Worm (Caenorhabditis elegans) whole organism, L3 larva: ENCODE results near the gene C06E4.2.

Experiments used
- nhr-23 ChIP-seq: fragments of 150-350 bp; optimal IDR thresholded peaks from 2 replicates; lab custom pipeline; 2014; ENCODE audit warnings: missing biosample characterization, missing genetic modification reagents, missing genetic modification characterization
- nhr-76 ChIP-seq: fragments of 150-350 bp; sonication (generic microtip); optimal IDR thresholded peaks from 5 replicates; lab custom pipeline; 2014; ENCODE audit warnings: missing biosample characterization, missing genetic modification characterization
- zag-1 ChIP-seq: fragments of 150-350 bp; optimal IDR thresholded peaks from 2 replicates; lab custom pipeline; 2014; ENCODE audit warnings: missing biosample characterization, missing genetic modification characterization
- ztf-11 ChIP-seq: fragments of 150-350 bp; optimal IDR thresholded peaks from 2 replicates; lab custom pipeline; 2014; ENCODE audit warnings: missing biosample characterization, missing genetic modification characterization

DNA sequence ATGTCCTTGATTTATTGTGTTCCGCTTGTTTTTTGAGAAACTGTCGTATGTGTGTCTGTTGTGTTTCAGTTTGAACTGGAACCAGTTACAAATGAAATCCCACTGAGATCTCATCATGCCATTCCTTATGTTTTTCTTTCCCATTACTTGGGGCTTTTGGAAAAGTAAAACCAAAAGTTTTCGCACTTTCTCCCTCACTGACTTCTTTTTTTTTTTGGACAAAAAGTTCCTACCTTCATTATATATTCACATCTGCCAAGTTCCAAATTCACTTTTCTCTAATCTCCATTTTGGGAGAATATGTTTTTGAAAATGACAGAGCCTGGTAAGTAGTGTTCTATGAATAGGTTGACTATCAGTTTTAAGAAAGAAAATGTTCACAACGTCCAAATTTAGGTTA is at the start of gene C06E4.2:
- TF ChIP-seq ztf-11 (tag; lab: Kevin White, UChicago) (no peak), nhr-76 (tag; lab: Kevin White, UChicago) (no peak), nhr-23 (tag; lab: Kevin White, UChicago) (no peak), zag-1 (tag; lab: Kevin White, UChicago) (no peak)
